Fruit fly (Drosophila melanogaster) whole organism, prepupa: ENCODE data around the gene CG11837.
A peak's percentile ranks its signal among the peaks of the same experiment; 100 is the strongest.

ENCODE experiments used
- Blimp-1 ChIP-seq: fragments of 200-800 bp; sonication (Bioruptor generic); optimal IDR thresholded peaks from 3 replicates; lab custom pipeline; 2017; ENCODE audit warnings: missing biosample characterization, missing genetic modification characterization, mild to moderate bottlenecking, moderate library complexity, missing genetic modification reagents
- CG10631 ChIP-seq: fragments of 200-800 bp; sonication (Bioruptor generic); optimal IDR thresholded peaks from 2 replicates; lab custom pipeline; 2016; ENCODE audit warnings: missing biosample characterization, missing genetic modification characterization
- CG10669 ChIP-seq: fragments of 200-800 bp; sonication (Bioruptor generic); optimal IDR thresholded peaks from 3 replicates; lab custom pipeline; 2018; ENCODE audit warnings: missing biosample characterization, mild to moderate bottlenecking, missing genetic modification characterization, moderate library complexity
- CG11294 ChIP-seq: fragments of 200-800 bp; sonication (Bioruptor generic); IDR thresholded peaks from 2 replicates; pipeline ENCODE4 v1.3.6; 2022; ENCODE audit warnings: missing biosample characterization, missing genetic modification characterization
- CG11762 ChIP-seq: fragments of 200-800 bp; sonication (Bioruptor generic); optimal IDR thresholded peaks from 3 replicates; lab custom pipeline; 2016; ENCODE audit warnings: missing biosample characterization, missing genetic modification characterization; ENCODE audit not compliant: insufficient read depth
- CG11902 ChIP-seq: fragments of 200-800 bp; sonication (Bioruptor generic); optimal IDR thresholded peaks from 3 replicates; lab custom pipeline; 2016; ENCODE audit warnings: missing biosample characterization, missing genetic modification characterization
- CG15336 ChIP-seq: fragments of 200-800 bp; sonication (Bioruptor generic); IDR thresholded peaks from 2 replicates; pipeline ENCODE4 v1.3.6; 2022; ENCODE audit warnings: missing biosample characterization, missing genetic modification characterization
- CG16779 ChIP-seq: fragments of 200-800 bp; sonication (Bioruptor generic); optimal IDR thresholded peaks from 3 replicates; lab custom pipeline; 2017; ENCODE audit warnings: missing biosample characterization, mild to moderate bottlenecking, missing genetic modification characterization
- CG3032 ChIP-seq: fragments of 200-800 bp; optimal IDR thresholded peaks from 2 replicates; lab custom pipeline; 2019; ENCODE audit warnings: missing biosample characterization, mild to moderate bottlenecking, missing genetic modification characterization, moderate library complexity
- CG31627 ChIP-seq: fragments of 200-800 bp; sonication (Bioruptor generic); optimal IDR thresholded peaks from 3 replicates; lab custom pipeline; 2016; ENCODE audit warnings: missing biosample characterization, missing genetic modification characterization
- CG32006 ChIP-seq: fragments of 200-800 bp; sonication (Bioruptor generic); optimal IDR thresholded peaks from 3 replicates; lab custom pipeline; 2017; ENCODE audit warnings: missing biosample characterization, mild to moderate bottlenecking, missing genetic modification characterization
- CG34406 ChIP-seq: fragments of 200-800 bp; sonication (Bioruptor generic); optimal IDR thresholded peaks from 3 replicates; lab custom pipeline; 2016; ENCODE audit warnings: missing biosample characterization, missing genetic modification characterization
- CG3919 ChIP-seq: fragments of 200-800 bp; sonication (Bioruptor generic); optimal IDR thresholded peaks from 3 replicates; lab custom pipeline; 2016; ENCODE audit warnings: missing biosample characterization, missing genetic modification characterization
- CG4318 ChIP-seq: fragments of 200-800 bp; sonication (Bioruptor generic); optimal IDR thresholded peaks from 3 replicates; lab custom pipeline; 2017; ENCODE audit warnings: missing biosample characterization, mild to moderate bottlenecking, missing genetic modification characterization
- CG6163 ChIP-seq: fragments of 200-800 bp; sonication (Bioruptor generic); IDR thresholded peaks from 3 replicates; pipeline ENCODE4 v1.3.6; 2022; ENCODE audit warnings: missing biosample characterization, missing genetic modification characterization
- CG6808 ChIP-seq: fragments of 200-800 bp; sonication (Bioruptor generic); optimal IDR thresholded peaks from 3 replicates; lab custom pipeline; 2017; ENCODE audit warnings: missing biosample characterization, missing genetic modification characterization, mild to moderate bottlenecking, moderate library complexity, missing genetic modification reagents
- CG7368 ChIP-seq: fragments of 200-800 bp; sonication (Bioruptor generic); optimal IDR thresholded peaks from 3 replicates; lab custom pipeline; 2016; ENCODE audit warnings: missing biosample characterization, missing genetic modification characterization
- CG8119 ChIP-seq: fragments of 200-800 bp; sonication (Bioruptor generic); IDR thresholded peaks from 3 replicates; pipeline ENCODE4 v1.3.6; 2022; ENCODE audit warnings: missing biosample characterization, missing genetic modification characterization
- CG8632 ChIP-seq: fragments of 200-800 bp; sonication (Bioruptor generic); optimal IDR thresholded peaks from 3 replicates; lab custom pipeline; 2016; ENCODE audit warnings: missing biosample characterization, missing genetic modification characterization
- CG9139 ChIP-seq: fragments of 200-800 bp; sonication (Bioruptor generic); optimal IDR thresholded peaks from 3 replicates; lab custom pipeline; 2017; ENCODE audit warnings: missing biosample characterization, mild to moderate bottlenecking, missing genetic modification characterization
- Eip75B ChIP-seq: fragments of 200-800 bp; sonication (Bioruptor generic); optimal IDR thresholded peaks from 3 replicates; lab custom pipeline; 2016; ENCODE audit warnings: missing biosample characterization, missing genetic modification characterization
- Ets21C ChIP-seq: fragments of 200-800 bp; sonication (Bioruptor generic); optimal IDR thresholded peaks from 3 replicates; lab custom pipeline; 2016; ENCODE audit warnings: missing biosample characterization, missing genetic modification characterization
- Ets96B ChIP-seq: fragments of 200-800 bp; optimal IDR thresholded peaks from 2 replicates; lab custom pipeline; 2019; ENCODE audit warnings: missing biosample characterization, mild to moderate bottlenecking, missing genetic modification characterization, moderate library complexity
- Gug ChIP-seq: fragments of 200-800 bp; sonication (Bioruptor generic); IDR thresholded peaks from 2 replicates; pipeline ENCODE4 v1.3.6; 2022; ENCODE audit warnings: missing biosample characterization, missing genetic modification characterization
- Hr38 ChIP-seq: sonication (Bioruptor generic); optimal IDR thresholded peaks from 2 replicates; lab custom pipeline; 2016; ENCODE audit warnings: missing biosample characterization, missing genetic modification characterization
- Hr39 ChIP-seq: fragments of 200-800 bp; sonication (Bioruptor generic); optimal IDR thresholded peaks from 2 replicates; lab custom pipeline; 2016; ENCODE audit warnings: missing biosample characterization, missing genetic modification characterization
- Lpt ChIP-seq: fragments of 200-800 bp; sonication (Bioruptor generic); optimal IDR thresholded peaks from 3 replicates; lab custom pipeline; 2016; ENCODE audit warnings: missing biosample characterization, missing genetic modification characterization
- Met ChIP-seq: fragments of 200-800 bp; sonication (Bioruptor generic); optimal IDR thresholded peaks from 3 replicates; lab custom pipeline; 2016; ENCODE audit warnings: missing biosample characterization, missing genetic modification characterization
- OdsH ChIP-seq: fragments of 200-800 bp; sonication (Bioruptor generic); optimal IDR thresholded peaks from 3 replicates; lab custom pipeline; 2016; ENCODE audit warnings: missing biosample characterization, missing genetic modification characterization
- Sox102F ChIP-seq: fragments of 200-800 bp; sonication (Bioruptor generic); optimal IDR thresholded peaks from 2 replicates; lab custom pipeline; 2016; ENCODE audit warnings: missing biosample characterization, mild to moderate bottlenecking, missing genetic modification characterization
- Sox14 ChIP-seq: fragments of 200-800 bp; sonication (Bioruptor generic); optimal IDR thresholded peaks from 3 replicates; lab custom pipeline; 2016; ENCODE audit warnings: missing biosample characterization, missing genetic modification characterization
- achi ChIP-seq: fragments of 200-800 bp; sonication (Bioruptor generic); optimal IDR thresholded peaks from 3 replicates; lab custom pipeline; 2016; ENCODE audit warnings: missing biosample characterization, missing genetic modification characterization
- acj6 ChIP-seq: fragments of 200-800 bp; sonication (Bioruptor generic); optimal IDR thresholded peaks from 3 replicates; lab custom pipeline; 2016; ENCODE audit warnings: missing biosample characterization, missing genetic modification characterization
- cyc ChIP-seq: fragments of 200-800 bp; sonication (Bioruptor generic); optimal IDR thresholded peaks from 3 replicates; lab custom pipeline; 2016; ENCODE audit warnings: missing biosample characterization, missing genetic modification characterization
- dsx ChIP-seq: fragments of 200-800 bp; optimal IDR thresholded peaks from 3 replicates; lab custom pipeline; 2019; ENCODE audit warnings: missing biosample characterization, mild to moderate bottlenecking, missing genetic modification characterization, moderate library complexity; ENCODE audit not compliant: poor library complexity, severe bottlenecking
- eg ChIP-seq: fragments of 200-800 bp; sonication (Bioruptor generic); IDR thresholded peaks from 3 replicates; pipeline ENCODE4 v1.3.6; 2022; ENCODE audit warnings: missing biosample characterization, missing genetic modification characterization
- esn ChIP-seq: fragments of 200-800 bp; sonication (Bioruptor generic); optimal IDR thresholded peaks from 2 replicates; lab custom pipeline; 2016; ENCODE audit warnings: missing biosample characterization, mild to moderate bottlenecking, missing genetic modification characterization, moderate library complexity
- fd59A ChIP-seq: fragments of 200-800 bp; sonication (Bioruptor generic); optimal IDR thresholded peaks from 2 replicates; lab custom pipeline; 2017; ENCODE audit warnings: missing biosample characterization, mild to moderate bottlenecking, missing genetic modification characterization, missing genetic modification reagents
- fd85E ChIP-seq: fragments of 200-800 bp; sonication (Bioruptor generic); optimal IDR thresholded peaks from 3 replicates; lab custom pipeline; 2016; ENCODE audit warnings: missing biosample characterization, missing genetic modification characterization
- fkh ChIP-seq: fragments of 200-800 bp; sonication (Bioruptor generic); optimal IDR thresholded peaks from 3 replicates; lab custom pipeline; 2017; ENCODE audit warnings: missing biosample characterization, mild to moderate bottlenecking, missing genetic modification characterization, moderate library complexity
- lz ChIP-seq: fragments of 200-800 bp; sonication (Bioruptor generic); optimal IDR thresholded peaks from 3 replicates; lab custom pipeline; 2016; ENCODE audit warnings: missing biosample characterization, missing genetic modification characterization
- pdm3 ChIP-seq: fragments of 200-800 bp; sonication (Bioruptor generic); optimal IDR thresholded peaks from 3 replicates; lab custom pipeline; 2016; ENCODE audit warnings: missing biosample characterization, missing genetic modification characterization
- salr ChIP-seq, 2 experiments: fragments of 200-800 bp; sonication (Bioruptor generic); optimal IDR thresholded peaks; 3 replicates each; lab custom pipeline; 2016 to 2018; ENCODE audit warnings: missing biosample characterization in 2 of 2, missing genetic modification characterization in 2 of 2, mild to moderate bottlenecking in 1 of 2
- spab ChIP-seq: fragments of 200-800 bp; sonication (Bioruptor generic); optimal IDR thresholded peaks from 2 replicates; lab custom pipeline; 2017; ENCODE audit warnings: missing biosample characterization, mild to moderate bottlenecking, missing genetic modification characterization, missing genetic modification reagents

Gene CG11837

dm6 chr3R:29039704-29040430 is 9.4 kb upstream of the CG11837 start (continued):
- no peak for TF ChIP-seq salr (GFP tag; optimal IDR thresholded peaks at IDR 0.05; lab: Kevin White, UChicago)
- no peak for TF ChIP-seq CG3032 (tag; lab: Kevin White, UChicago)
- TF ChIP-seq OdsH (GFP tag; lab: Kevin White, UChicago): peak; percentile 10
- TF ChIP-seq Hr39: peak; percentile 64
- TF ChIP-seq CG6163: peak; percentile 47; the same call in 2 of the 3 replicates
- TF ChIP-seq CG31627: peak; percentile 52
- no peak for TF ChIP-seq dsx
- peak; percentile 24 for TF ChIP-seq CG8632 (GFP tag; lab: Kevin White, UChicago)
- TF ChIP-seq CG3919 (GFP tag; lab: Kevin White, UChicago): no peak
- no peak for TF ChIP-seq Lpt
- no peak for TF ChIP-seq spab (GFP tag; lab: Kevin White, UChicago)
- peak; percentile 55 for TF ChIP-seq esn (GFP tag; lab: Kevin White, UChicago)
- no peak for TF ChIP-seq CG10631 (GFP tag; lab: Kevin White, UChicago)
- peak; percentile 48 for TF ChIP-seq fkh (GFP tag; lab: Kevin White, UChicago)
- peak; percentile 27 for TF ChIP-seq Ets21C (GFP tag; lab: Kevin White, UChicago)
- TF ChIP-seq Met (GFP tag; lab: Kevin White, UChicago): no peak
- no peak for TF ChIP-seq CG9139 (GFP tag; lab: Kevin White, UChicago)
- no peak for TF ChIP-seq CG10669 (GFP tag; lab: Kevin White, UChicago)
- TF ChIP-seq lz (GFP tag; lab: Kevin White, UChicago): peak; percentile 40

DNA sequence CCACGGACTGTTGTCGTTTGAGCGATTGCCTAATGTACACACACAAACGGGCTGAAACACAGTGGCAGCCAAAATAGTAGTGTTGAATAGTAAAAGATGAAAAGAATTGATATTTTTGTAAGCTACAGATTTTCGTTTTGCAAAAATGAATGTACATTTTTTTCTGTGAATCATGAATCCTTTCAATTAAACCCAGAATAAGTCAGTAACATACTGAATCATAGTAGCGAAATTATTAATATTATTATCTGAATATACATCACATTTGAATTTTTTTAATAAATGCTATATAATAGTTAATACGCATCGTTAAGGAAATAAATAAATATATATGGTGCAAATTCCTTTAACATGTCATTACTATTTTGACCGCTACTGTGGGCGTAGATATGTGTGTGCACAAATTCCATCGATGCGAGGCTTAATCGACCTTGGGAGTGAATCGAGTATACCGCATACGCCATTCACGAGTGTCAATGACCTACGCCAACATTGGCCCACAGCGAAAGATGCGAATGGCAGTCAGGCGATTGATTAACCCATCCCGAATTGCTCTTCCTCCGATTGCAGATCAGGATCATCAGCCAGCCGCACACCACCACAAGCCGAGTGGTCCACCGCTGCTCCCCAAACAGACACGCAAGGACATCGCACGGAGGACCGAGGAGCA is 8.6 kb upstream of the CG11837 start:
- TF ChIP-seq Ets96B (tag; lab: Kevin White, UChicago) (peak; percentile 61), esn (GFP tag; lab: Kevin White, UChicago) (peak; percentile 45), CG6808 (GFP tag; lab: Kevin White, UChicago) (no peak), Gug (GFP tag; lab: Robert Waterston, UW) (no peak; the same call in 1 of the 2 replicates), CG9139 (GFP tag; lab: Kevin White, UChicago) (no peak), Sox102F (no peak), lz (GFP tag; lab: Kevin White, UChicago) (peak; percentile 11), fd85E (GFP tag; lab: Kevin White, UChicago) (no peak), Eip75B (GFP tag; lab: Kevin White, UChicago) (no peak), CG16779 (tag; lab: Kevin White, UChicago) (no peak), acj6 (GFP tag; lab: Kevin White, UChicago) (no peak), CG4318 (GFP tag; lab: Kevin White, UChicago) (no peak), CG7368 (peak; percentile 20), CG8119 (GFP tag; lab: Robert Waterston, UW) (peak; percentile 66; the same call in 2 of the 3 replicates), CG6163 (0 out of 3 replicates have a peak, but pooled peaks have one; percentile 48), CG10631 (GFP tag; lab: Kevin White, UChicago) (no peak), cyc (GFP tag; lab: Kevin White, UChicago) (no peak), Sox14 (GFP tag; lab: Kevin White, UChicago) (no peak), eg (peak; percentile 60; the same call in 1 of the 3 replicates), Hr38 (GFP tag; lab: Kevin White, UChicago) (no peak), Blimp-1 (no peak), CG11902 (peak; percentile 17), CG10669 (GFP tag; lab: Kevin White, UChicago) (no peak), CG11294 (GFP tag; lab: Robert Waterston, UW) (0 out of 2 replicates have a peak, but pooled peaks have one; percentile 17), CG31627 (no peak), CG34406 (GFP tag; lab: Kevin White, UChicago) (no peak), CG32006 (GFP tag; lab: Kevin White, UChicago) (no peak), CG3032 (tag; lab: Kevin White, UChicago) (peak; percentile 50), CG15336 (peak; percentile 75), fd59A (GFP tag; lab: Kevin White, UChicago) (peak; percentile 27), CG11762 (GFP tag; lab: Kevin White, UChicago) (peak; percentile 30), pdm3 (no peak), achi (GFP tag; lab: Kevin White, UChicago) (no peak), CG3919 (GFP tag; lab: Kevin White, UChicago) (no peak)
